Worm (Caenorhabditis elegans) whole organism, late embryonic: ENCODE data around the gene F47B8.10.

Experiments
- F13H6.1 ChIP-seq: sonication (generic microtip); optimal IDR thresholded peaks from 2 replicates; lab custom pipeline; 2016; ENCODE audit warnings: missing genetic modification characterization, missing compliant biosample characterization
- K02D7.2 ChIP-seq: sonication (generic microtip); optimal IDR thresholded peaks from 2 replicates; lab custom pipeline; 2017; ENCODE audit warnings: mild to moderate bottlenecking, missing genetic modification characterization, missing compliant biosample characterization
- ama-1 ChIP-seq: fragments of 150-350 bp; optimal IDR thresholded peaks from 2 replicates; lab custom pipeline; 2014
- ceh-2 ChIP-seq: sonication (generic microtip); optimal IDR thresholded peaks from 2 replicates; lab custom pipeline; 2016; ENCODE audit warnings: missing genotype, missing genetic modification characterization, missing compliant biosample characterization
- ceh-22 ChIP-seq: sonication (generic microtip); optimal IDR thresholded peaks from 2 replicates; lab custom pipeline; 2017; ENCODE audit warnings: missing biosample characterization, missing genetic modification characterization
- ceh-24 ChIP-seq: sonication (generic microtip); optimal IDR thresholded peaks from 2 replicates; lab custom pipeline; 2016; ENCODE audit warnings: mild to moderate bottlenecking, missing genetic modification characterization, missing compliant biosample characterization
- ceh-30 ChIP-seq: fragments of 150-350 bp; optimal IDR thresholded peaks from 2 replicates; lab custom pipeline; 2014; ENCODE audit warnings: missing biosample characterization, missing genetic modification characterization
- ceh-31 ChIP-seq: sonication (generic microtip); optimal IDR thresholded peaks from 2 replicates; lab custom pipeline; 2016; ENCODE audit warnings: missing genetic modification characterization, missing compliant biosample characterization
- ceh-45 ChIP-seq: fragments of 200-800 bp; sonication (Bioruptor generic); IDR thresholded peaks from 2 replicates; pipeline ENCODE4 v1.3.6; 2022; ENCODE audit warnings: missing genetic modification reagents, missing genetic modification characterization, missing compliant biosample characterization
- ceh-6 ChIP-seq: fragments of 200-800 bp; sonication (Bioruptor generic); optimal IDR thresholded peaks from 2 replicates; lab custom pipeline; 2018; ENCODE audit warnings: mild to moderate bottlenecking, missing genetic modification characterization, missing compliant biosample characterization
- dve-1 ChIP-seq: sonication (generic microtip); optimal IDR thresholded peaks from 2 replicates; lab custom pipeline; 2017; ENCODE audit warnings: antibody characterized with exemption, mild to moderate bottlenecking, missing genetic modification characterization, missing compliant biosample characterization
- elt-4 ChIP-seq: sonication (generic microtip); optimal IDR thresholded peaks from 2 replicates; lab custom pipeline; 2016; ENCODE audit warnings: missing genetic modification characterization, missing compliant biosample characterization
- ets-4 ChIP-seq: sonication (generic microtip); optimal IDR thresholded peaks from 2 replicates; lab custom pipeline; 2016; ENCODE audit warnings: missing genetic modification characterization, missing compliant biosample characterization
- eyg-1 ChIP-seq: sonication (generic microtip); optimal IDR thresholded peaks from 2 replicates; lab custom pipeline; 2016; ENCODE audit warnings: missing genotype, missing genetic modification characterization, missing compliant biosample characterization
- fax-1 ChIP-seq: sonication (generic microtip); optimal IDR thresholded peaks from 2 replicates; lab custom pipeline; 2016; ENCODE audit warnings: missing genotype, missing genetic modification characterization, missing compliant biosample characterization
- gmeb-2 ChIP-seq: sonication (generic microtip); optimal IDR thresholded peaks from 2 replicates; lab custom pipeline; 2016; ENCODE audit warnings: missing genetic modification characterization, inconsistent platforms, missing compliant biosample characterization
- hlh-30 ChIP-seq: sonication (generic microtip); optimal IDR thresholded peaks from 2 replicates; lab custom pipeline; 2017; ENCODE audit warnings: antibody characterized with exemption, missing genetic modification characterization, missing compliant biosample characterization; ENCODE audit not compliant: insufficient read depth
- hlh-6 ChIP-seq: sonication (generic microtip); optimal IDR thresholded peaks from 2 replicates; lab custom pipeline; 2016; ENCODE audit warnings: missing genotype, missing genetic modification characterization, missing compliant biosample characterization
- madf-2 ChIP-seq: sonication (generic microtip); optimal IDR thresholded peaks from 2 replicates; lab custom pipeline; 2017; ENCODE audit warnings: missing genetic modification characterization, missing compliant biosample characterization
- mec-3 ChIP-seq: sonication (generic microtip); optimal IDR thresholded peaks from 2 replicates; lab custom pipeline; 2016; ENCODE audit warnings: borderline replicate concordance, missing genetic modification characterization, missing compliant biosample characterization
- nhr-232 ChIP-seq: sonication (generic microtip); optimal IDR thresholded peaks from 2 replicates; lab custom pipeline; 2016; ENCODE audit warnings: missing genetic modification characterization, missing compliant biosample characterization
- npax-4 ChIP-seq: sonication (generic microtip); optimal IDR thresholded peaks from 2 replicates; lab custom pipeline; 2016; ENCODE audit warnings: missing genetic modification characterization, missing compliant biosample characterization
- odd-2 ChIP-seq: sonication (generic microtip); optimal IDR thresholded peaks from 2 replicates; lab custom pipeline; 2017; ENCODE audit warnings: antibody characterized with exemption, mild to moderate bottlenecking, missing genetic modification characterization, missing compliant biosample characterization
- pag-3 ChIP-seq: sonication (generic microtip); optimal IDR thresholded peaks from 2 replicates; lab custom pipeline; 2016; ENCODE audit warnings: missing compliant biosample characterization, missing genetic modification characterization, borderline replicate concordance
- pat-9 ChIP-seq: fragments of 200-800 bp; sonication (Bioruptor generic); optimal IDR thresholded peaks from 2 replicates; lab custom pipeline; 2018; ENCODE audit warnings: mild to moderate bottlenecking, missing genetic modification characterization, moderate library complexity, missing compliant biosample characterization
- pax-1 ChIP-seq: fragments of 150-350 bp; optimal IDR thresholded peaks from 2 replicates; lab custom pipeline; 2014; ENCODE audit warnings: missing biosample characterization, missing genetic modification characterization
- pros-1 ChIP-seq: fragments of 150-350 bp; optimal IDR thresholded peaks from 2 replicates; lab custom pipeline; 2014; ENCODE audit warnings: missing biosample characterization, missing genetic modification reagents, missing genetic modification characterization
- ref-2 ChIP-seq: sonication (generic microtip); optimal IDR thresholded peaks from 2 replicates; lab custom pipeline; 2016; ENCODE audit warnings: missing genetic modification characterization, missing compliant biosample characterization
- rnt-1 ChIP-seq: sonication (generic microtip); optimal IDR thresholded peaks from 2 replicates; lab custom pipeline; 2016; ENCODE audit warnings: missing genetic modification characterization, missing compliant biosample characterization
- sdc-2 ChIP-seq: sonication (generic microtip); optimal IDR thresholded peaks from 2 replicates; lab custom pipeline; 2016; ENCODE audit warnings: missing genotype, missing genetic modification characterization, missing compliant biosample characterization
- sox-2 ChIP-seq: fragments of 200-800 bp; sonication (Bioruptor generic); IDR thresholded peaks from 2 replicates; pipeline ENCODE4 v1.3.6; 2022; ENCODE audit warnings: missing genetic modification reagents, missing genetic modification characterization, missing compliant biosample characterization
- sox-4 ChIP-seq: sonication (generic microtip); optimal IDR thresholded peaks from 2 replicates; lab custom pipeline; 2017; ENCODE audit warnings: mild to moderate bottlenecking, missing genetic modification characterization, inconsistent platforms, missing compliant biosample characterization
- ttx-3 ChIP-seq: sonication (generic microtip); optimal IDR thresholded peaks from 2 replicates; lab custom pipeline; 2016; ENCODE audit warnings: missing genetic modification reagents, missing genetic modification characterization, missing compliant biosample characterization
- unc-3 ChIP-seq, 2 experiments: fragments of 200-800 bp in 1 of 2; sonication (Bioruptor generic) in 1 of 2; sonication (generic microtip) in 1 of 2; conservative IDR thresholded peaks in 1 of 2; optimal IDR thresholded peaks in 1 of 2; 2 replicates each; pipeline versions ENCODE4 v1.3.6 to Lab custom; 2016 to 2022; ENCODE audit warnings: missing compliant biosample characterization in 2 of 2, missing genetic modification characterization in 2 of 2, missing genetic modification reagents in 1 of 2
- unc-86 ChIP-seq: sonication (generic microtip); optimal IDR thresholded peaks from 2 replicates; lab custom pipeline; 2016; ENCODE audit warnings: missing genetic modification characterization, missing compliant biosample characterization

Gene F47B8.10

ce11 chrV:14378986-14379385, 37.2 kb downstream of the F47B8.10 start, which contains the start of gene npr-43:
npr-43 (minus strand) TSS chrV:14379086.
- TF ChIP-seq rnt-1 (tag; lab: Kevin White, UChicago) (no peak), ceh-24 (tag; lab: Kevin White, UChicago) (no peak), ceh-2 (tag; lab: Kevin White, UChicago) (no peak), K02D7.2 (tag; lab: Kevin White, UChicago) (no peak), elt-4 (no peak), gmeb-2 (tag; lab: Kevin White, UChicago) (no peak), dve-1 (tag; lab: Kevin White, UChicago) (no peak), sdc-2 (tag; lab: Kevin White, UChicago) (no peak), ttx-3 (tag; lab: Kevin White, UChicago) (no peak), unc-3 (GFP tag; conservative IDR thresholded peaks at IDR 0.05; lab: Robert Waterston, UW) (no peak), unc-3 (tag; optimal IDR thresholded peaks at IDR 0.05; lab: Kevin White, UChicago) (no peak)

DNA sequence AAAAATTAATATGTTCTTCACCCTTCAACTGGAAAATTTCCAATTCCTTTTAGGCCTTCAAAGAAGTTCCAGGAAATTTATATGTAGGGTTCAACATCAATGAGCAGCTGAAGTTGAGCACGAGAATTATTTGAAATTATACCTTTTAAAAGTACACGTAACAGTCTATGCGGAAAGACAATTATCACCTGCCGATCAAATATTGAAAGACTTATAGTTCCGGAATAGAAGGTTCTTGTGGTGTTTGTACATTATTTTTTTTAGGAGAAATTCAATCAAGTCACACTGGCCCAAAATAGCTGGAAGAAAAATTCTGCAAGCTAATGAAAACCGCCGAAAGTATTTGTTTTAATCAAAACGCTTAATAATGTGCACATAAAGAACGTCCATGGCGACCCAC, 38.5 kb downstream of the F47B8.10 start:
- no peak for TF ChIP-seq pat-9 (tag; lab: Kevin White, UChicago)
- TF ChIP-seq K02D7.2 (tag; lab: Kevin White, UChicago) = no peak
- no peak for TF ChIP-seq mec-3
- no peak for TF ChIP-seq npax-4 (tag; lab: Kevin White, UChicago)
- TF ChIP-seq elt-4 = no peak
- TF ChIP-seq pros-1 = no peak
- no peak for TF ChIP-seq ceh-45 (GFP tag; lab: Robert Waterston, UW)
- TF ChIP-seq odd-2 (tag; lab: Kevin White, UChicago) = no peak
- no peak for TF ChIP-seq rnt-1 (tag; lab: Kevin White, UChicago)
- TF ChIP-seq ref-2 (tag; lab: Kevin White, UChicago) = no peak

ce11 chrV:14391830-14392229, 50.1 kb downstream of the F47B8.10 start, which contains the start of gene C15H11.10:
C15H11.10 (plus strand) TSS chrV:14392130.
- TF ChIP-seq madf-2 (no peak), pag-3 (tag; lab: Kevin White, UChicago) (no peak), pros-1 (no peak), elt-4 (no peak), ceh-31 (tag; lab: Kevin White, UChicago) (no peak), hlh-30 (tag; lab: Kevin White, UChicago) (no peak), gmeb-2 (tag; lab: Kevin White, UChicago) (no peak), eyg-1 (tag; lab: Kevin White, UChicago) (no peak), pax-1 (tag; lab: Kevin White, UChicago) (no peak), ceh-6 (GFP tag; lab: Kevin White, UChicago) (no peak), ceh-24 (tag; lab: Kevin White, UChicago) (no peak), sox-2 (no peak), hlh-6 (no peak)

- TF ChIP-seq rnt-1 (tag; lab: Kevin White, UChicago) = no peak
- TF ChIP-seq nhr-232 (tag; lab: Kevin White, UChicago) = no peak
Observed at ce11 chrV:14393504-14393903, 51.7 kb downstream of the F47B8.10 start, which contains the start of gene C15H11.1. C15H11.1 (plus strand) TSS chrV:14393804.

ce11 chrV:14394743-14395142, 53.0 kb downstream of the F47B8.10 start, which contains the start of gene C15H11.13:
C15H11.13 (plus strand) TSS chrV:14395043.
- TF ChIP-seq ceh-22 (tag; lab: Kevin White, UChicago) = no peak
- no peak for TF ChIP-seq unc-86
- no peak for TF ChIP-seq ama-1 (lab: Kevin White, UChicago)
- TF ChIP-seq ceh-30 (tag; lab: Kevin White, UChicago) = no peak
- no peak for TF ChIP-seq ceh-24 (tag; lab: Kevin White, UChicago)
- no peak for TF ChIP-seq rnt-1 (tag; lab: Kevin White, UChicago)
- no peak for TF ChIP-seq dve-1 (tag; lab: Kevin White, UChicago)
- no peak for TF ChIP-seq sox-4 (tag; lab: Kevin White, UChicago)
- TF ChIP-seq npax-4 (tag; lab: Kevin White, UChicago) = no peak
- TF ChIP-seq fax-1 (tag; lab: Kevin White, UChicago) = no peak
- no peak for TF ChIP-seq mec-3
- TF ChIP-seq ets-4 (tag; lab: Kevin White, UChicago) = no peak
- no peak for TF ChIP-seq F13H6.1 (tag; lab: Kevin White, UChicago)
- TF ChIP-seq, all 69 proteins: peak for 0
